Worm (Caenorhabditis elegans) whole organism, early embryonic: Measurements from ENCODE around the gene moe-3.

Experiments used
- aly-1 ChIP-seq: sonication (generic microtip); optimal IDR thresholded peaks from 2 replicates; lab custom pipeline; 2016; ENCODE audit warnings: missing genetic modification characterization, missing compliant biosample characterization
- flt-1 ChIP-seq: fragments of 200-800 bp; sonication (Bioruptor generic); IDR thresholded peaks from 2 replicates; pipeline ENCODE4 v1.3.6; 2022; ENCODE audit warnings: missing genetic modification characterization, missing compliant biosample characterization
- hmg-4 ChIP-seq: fragments of 200-800 bp; sonication (Bioruptor generic); optimal IDR thresholded peaks from 2 replicates; lab custom pipeline; 2018; ENCODE audit warnings: mild to moderate bottlenecking, missing genetic modification characterization, missing compliant biosample characterization

DNA sequence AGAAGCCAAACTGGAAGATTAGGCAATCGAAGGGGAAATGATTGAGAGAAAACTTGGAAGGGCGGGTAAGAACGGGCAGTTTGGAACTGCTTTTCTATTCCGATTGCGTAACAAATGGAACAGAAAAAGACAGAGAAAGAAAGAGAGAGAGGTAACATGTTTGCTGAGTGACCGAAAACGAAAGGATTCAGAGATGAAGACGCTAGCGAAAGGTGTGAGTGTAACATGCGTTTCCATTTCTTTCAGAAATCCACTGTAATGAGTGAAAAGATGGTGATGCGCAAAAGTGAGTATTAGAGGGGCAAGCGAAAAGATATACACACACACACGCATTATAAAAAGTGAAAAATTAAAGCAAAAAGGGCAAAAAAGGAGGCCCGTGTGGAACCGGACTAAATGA lies 2.0 kb upstream of the moe-3 start:
- TF ChIP-seq flt-1 (GFP tag; lab: Robert Waterston, UW) = no peak
- no peak for TF ChIP-seq hmg-4 (GFP tag; lab: Kevin White, UChicago)
- TF ChIP-seq aly-1 (tag; lab: Kevin White, UChicago) = no peak
